Worm (Caenorhabditis elegans) whole organism, L1 larva: ENCODE measurements around the gene Y75B12A.2.

Experiments used
- ceh-88 ChIP-seq: fragments of 200-800 bp; sonication (Bioruptor generic); IDR thresholded peaks from 2 replicates; pipeline ENCODE4 v1.3.6; 2022; ENCODE audit warnings: missing genetic modification characterization, missing compliant biosample characterization
- mdl-1 ChIP-seq, 2 experiments: fragments of 150-350 bp; optimal IDR thresholded peaks; 2 replicates each; lab custom pipeline; 2014 to 2017; ENCODE audit warnings: missing biosample characterization in 2 of 2, missing genetic modification characterization in 2 of 2, inconsistent platforms in 1 of 2

- TF ChIP-seq mdl-1 (tag; optimal IDR thresholded peaks at IDR 0.05; lab: Kevin White, UChicago) (no peak), ceh-88 (GFP tag; lab: Robert Waterston, UW) (no peak)
Observed at ce11 chrV:15089438-15089837, 19.9 kb upstream of the Y75B12A.2 start, which contains the start of the genes C01G10.5 and C01G10.4.
